Worm (Caenorhabditis elegans): ENCODE measurements around the gene Y22D7AL.1.

Gene Y22D7AL.1

ce11 chrIII:1687999-1688398 lies 35.7 kb downstream of the Y22D7AL.1 start, which contains the start of gene Y22D7AR.7:
TSS of gene Y22D7AR.7 (minus strand) at chrIII:1688099.
- TF ChIP-seq tbx-37 (GFP tag; conservative IDR thresholded peaks at IDR 0.05): no peak
- TF ChIP-seq flt-1 (GFP tag; IDR thresholded peaks at IDR 0.05): no peak
- no peak for TF ChIP-seq scrt-1 (GFP tag; IDR thresholded peaks at IDR 0.05)
- TF ChIP-seq tbx-11 (GFP tag; IDR thresholded peaks at IDR 0.05): no peak
- TF ChIP-seq hnd-1 (tag; optimal IDR thresholded peaks at IDR 0.05): no peak
- no peak for TF ChIP-seq ceh-36 (tag; optimal IDR thresholded peaks at IDR 0.05)
- TF ChIP-seq pes-1 (GFP tag; IDR thresholded peaks at IDR 0.05): no peak
- TF ChIP-seq ama-1 (optimal IDR thresholded peaks at IDR 0.05): no peak
- TF ChIP-seq ceh-13 (GFP tag; optimal IDR thresholded peaks at IDR 0.05): no peak
- TF ChIP-seq aly-1 (tag; optimal IDR thresholded peaks at IDR 0.05): no peak
- TF ChIP-seq hmbx-1 (tag; optimal IDR thresholded peaks at IDR 0.05): no peak
- TF ChIP-seq tra-4 (tag; optimal IDR thresholded peaks at IDR 0.05): no peak
- TF ChIP-seq F13C5.2 (tag; optimal IDR thresholded peaks at IDR 0.05): no peak

ce11 chrIII:1689927-1690326 lies 37.6 kb downstream of the Y22D7AL.1 start, which contains the start of gene Y22D7AR.14:
TSS of gene Y22D7AR.14 (minus strand) at chrIII:1690027.
- no peak for TF ChIP-seq hnd-1 (tag; optimal IDR thresholded peaks at IDR 0.05)
- TF ChIP-seq flt-1 (GFP tag; IDR thresholded peaks at IDR 0.05): no peak
- TF ChIP-seq ceh-36 (tag; optimal IDR thresholded peaks at IDR 0.05): no peak
- no peak for TF ChIP-seq ets-7 (tag; optimal IDR thresholded peaks at IDR 0.05)
- no peak for TF ChIP-seq tra-4 (tag; optimal IDR thresholded peaks at IDR 0.05)
- no peak for TF ChIP-seq F13C5.2 (tag; optimal IDR thresholded peaks at IDR 0.05)
- no peak for TF ChIP-seq pes-1 (GFP tag; IDR thresholded peaks at IDR 0.05)
- TF ChIP-seq hmbx-1 (tag; optimal IDR thresholded peaks at IDR 0.05): no peak
- TF ChIP-seq B0310.2 (tag; optimal IDR thresholded peaks at IDR 0.05): no peak
- no peak for TF ChIP-seq ama-1 (optimal IDR thresholded peaks at IDR 0.05)
- TF ChIP-seq hmg-4 (GFP tag; optimal IDR thresholded peaks at IDR 0.05): no peak

DNA sequence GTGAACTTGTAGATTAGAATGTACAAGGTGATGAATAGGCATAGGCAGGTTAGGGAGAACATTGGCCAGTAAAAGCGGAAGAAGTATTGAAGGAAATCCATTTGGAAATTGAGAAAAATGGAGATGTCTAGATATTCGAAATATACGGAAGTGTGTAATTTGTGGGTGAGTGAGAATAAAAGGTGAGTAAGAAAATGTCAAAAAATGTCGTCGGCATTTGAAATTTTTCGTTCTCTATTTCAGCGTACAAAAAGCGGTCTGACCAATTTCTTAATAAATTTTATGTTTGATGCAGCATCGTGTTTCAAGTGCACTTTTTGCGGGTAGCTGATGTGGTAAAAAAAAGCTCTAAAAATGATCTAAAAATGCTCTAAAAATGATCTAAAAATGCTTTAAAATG lies 42.7 kb downstream of the Y22D7AL.1 start, which contains the start of gene srd-64:
Gene srd-64 (minus strand): TSS at position 101 of the 400 bp plus-strand sequence.
- TF ChIP-seq aly-1 (tag; optimal IDR thresholded peaks at IDR 0.05): no peak
- TF ChIP-seq pes-1 (GFP tag; IDR thresholded peaks at IDR 0.05): no peak
- TF ChIP-seq F13C5.2 (tag; optimal IDR thresholded peaks at IDR 0.05): no peak
- TF ChIP-seq hmbx-1 (tag; optimal IDR thresholded peaks at IDR 0.05): no peak
- no peak for TF ChIP-seq tbx-37 (GFP tag; conservative IDR thresholded peaks at IDR 0.05)
- TF ChIP-seq B0310.2 (tag; optimal IDR thresholded peaks at IDR 0.05): no peak
- no peak for TF ChIP-seq ama-1 (optimal IDR thresholded peaks at IDR 0.05)
- TF ChIP-seq tra-4 (tag; optimal IDR thresholded peaks at IDR 0.05): no peak
- no peak for TF ChIP-seq flt-1 (GFP tag; IDR thresholded peaks at IDR 0.05)
- no peak for TF ChIP-seq hnd-1 (tag; optimal IDR thresholded peaks at IDR 0.05)
- no peak for TF ChIP-seq hmg-4 (GFP tag; optimal IDR thresholded peaks at IDR 0.05)

DNA sequence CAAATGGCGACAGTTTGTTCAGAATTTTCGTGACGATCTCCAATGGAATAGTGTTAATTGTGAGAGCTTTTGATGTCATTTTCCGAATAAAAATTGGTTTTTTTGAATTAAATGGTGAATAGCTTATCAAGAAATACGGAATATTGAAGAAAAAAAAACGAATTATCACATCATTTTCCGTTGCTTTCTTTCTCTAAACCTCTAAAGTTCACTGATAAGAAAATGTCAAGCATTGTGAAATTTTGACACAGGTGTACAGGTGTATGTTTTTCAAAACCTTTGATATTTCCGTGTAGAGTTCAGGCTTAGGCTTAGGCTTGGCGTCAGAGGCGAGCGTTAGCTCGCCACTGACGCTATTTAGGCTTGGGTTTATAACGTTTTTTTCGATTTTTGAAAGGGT lies 46.6 kb downstream of the Y22D7AL.1 start, which contains the start of gene fbxa-74:
Gene fbxa-74 (minus strand): TSS at position 145 of the 400 bp plus-strand sequence.
- TF ChIP-seq hmg-4 (GFP tag; optimal IDR thresholded peaks at IDR 0.05) (no peak), hmbx-1 (tag; optimal IDR thresholded peaks at IDR 0.05) (no peak), F13C5.2 (tag; optimal IDR thresholded peaks at IDR 0.05) (no peak), tbx-37 (GFP tag; conservative IDR thresholded peaks at IDR 0.05) (no peak), sea-1 (GFP tag; conservative IDR thresholded peaks at IDR 0.05) (no peak), B0310.2 (tag; optimal IDR thresholded peaks at IDR 0.05) (no peak), flt-1 (GFP tag; IDR thresholded peaks at IDR 0.05) (no peak), hnd-1 (tag; optimal IDR thresholded peaks at IDR 0.05) (no peak), tbx-11 (GFP tag; IDR thresholded peaks at IDR 0.05) (no peak), ama-1 (optimal IDR thresholded peaks at IDR 0.05) (no peak), aly-1 (tag; optimal IDR thresholded peaks at IDR 0.05) (no peak), ets-7 (tag; optimal IDR thresholded peaks at IDR 0.05) (no peak)

All from whole organism, early embryonic.